Worm (Caenorhabditis elegans) whole organism, mixed stage, embryonic: ENCODE data around the gene D1086.11.

Experiments
- blmp-1 ChIP-seq: fragments of 150-350 bp; optimal IDR thresholded peaks from 2 replicates; lab custom pipeline; 2014; ENCODE audit warnings: missing biosample characterization, missing genetic modification characterization
- ceh-83 ChIP-seq: fragments of 200-800 bp; sonication (Bioruptor generic); optimal IDR thresholded peaks from 2 replicates; lab custom pipeline; 2018; ENCODE audit warnings: mild to moderate bottlenecking, missing genetic modification characterization, missing compliant biosample characterization
- ces-1 ChIP-seq: fragments of 150-350 bp; optimal IDR thresholded peaks from 2 replicates; lab custom pipeline; 2014; ENCODE audit warnings: missing biosample characterization, missing genetic modification reagents, missing genetic modification characterization
- cnd-1 ChIP-seq: fragments of 200-800 bp; sonication (Bioruptor generic); optimal IDR thresholded peaks from 2 replicates; lab custom pipeline; 2018; ENCODE audit warnings: mild to moderate bottlenecking, missing genetic modification characterization, missing compliant biosample characterization
- lin-13 ChIP-seq: fragments of 150-350 bp; optimal IDR thresholded peaks from 2 replicates; lab custom pipeline; 2014; ENCODE audit warnings: missing biosample characterization, missing genetic modification characterization
- pha-4 ChIP-seq: fragments of 150-350 bp; optimal IDR thresholded peaks from 2 replicates; lab custom pipeline; 2018; ENCODE audit warnings: missing biosample characterization, missing genetic modification reagents, missing genetic modification characterization
- sptf-1 ChIP-seq: sonication (generic microtip); optimal IDR thresholded peaks from 2 replicates; lab custom pipeline; 2017; ENCODE audit warnings: mild to moderate bottlenecking, missing genetic modification characterization, moderate library complexity, missing compliant biosample characterization
- ztf-11 ChIP-seq: fragments of 150-350 bp; optimal IDR thresholded peaks from 2 replicates; lab custom pipeline; 2014; ENCODE audit warnings: missing biosample characterization, missing genetic modification characterization

ce11 chrV:14103970-14104369 lies 29.7 kb downstream of the D1086.11 start, which contains the start of gene D1086.9:
- no peak for TF ChIP-seq ztf-11 (tag; lab: Kevin White, UChicago)
- TF ChIP-seq pha-4 (tag; lab: Kevin White, UChicago) = no peak
- no peak for TF ChIP-seq blmp-1 (tag; lab: Kevin White, UChicago)
- TF ChIP-seq cnd-1 = no peak
- no peak for TF ChIP-seq sptf-1 (tag; lab: Kevin White, UChicago)
- TF ChIP-seq ceh-83 (GFP tag; lab: Kevin White, UChicago) = no peak
- no peak for TF ChIP-seq lin-13 (tag; lab: Kevin White, UChicago)
- TF ChIP-seq ces-1 (GFP tag; lab: Kevin White, UChicago) = no peak
